Worm (Caenorhabditis elegans): ENCODE measurements around the gene nhr-232.

ce11 chrV:10229222-10229879, 26.6 kb upstream of the nhr-232 start, which contains the start of the genes pyt-1 and fipr-7:
- no peak for TF ChIP-seq flt-1 (GFP tag; IDR thresholded peaks at IDR 0.05)
- no peak for TF ChIP-seq med-1 (GFP tag; optimal IDR thresholded peaks at IDR 0.05; ENCODE audit: insufficient read depth)
- TF ChIP-seq tab-1 (GFP tag; IDR thresholded peaks at IDR 0.05), result no peak
- no peak for TF ChIP-seq T22C8.4 (GFP tag; IDR thresholded peaks at IDR 0.05)
- no peak for TF ChIP-seq ref-1 (GFP tag; conservative IDR thresholded peaks at IDR 0.05)
- TF ChIP-seq cog-1 (tag; optimal IDR thresholded peaks at IDR 0.05), result no peak
- TF ChIP-seq ztf-23 (GFP tag; IDR thresholded peaks at IDR 0.05), result no peak

Data from whole organism, midembryonic.